Fruit fly (Drosophila melanogaster) whole organism, adult: Measurements from ENCODE around the gene CG33510.

Experiments
- CG11617 ChIP-seq: fragments of 200-800 bp; sonication (Bioruptor generic); optimal IDR thresholded peaks from 2 replicates; lab custom pipeline; 2017; ENCODE audit warnings: mild to moderate bottlenecking, missing biosample characterization, missing genetic modification reagents, missing genetic modification characterization
- CG12768 ChIP-seq: fragments of 200-800 bp; sonication (Bioruptor generic); optimal IDR thresholded peaks from 2 replicates; lab custom pipeline; 2017; ENCODE audit warnings: missing biosample characterization, missing genetic modification characterization, mild to moderate bottlenecking, moderate library complexity, missing genetic modification reagents
- CG14711 ChIP-seq: fragments of 200-800 bp; sonication (Bioruptor generic); optimal IDR thresholded peaks from 2 replicates; lab custom pipeline; 2018; ENCODE audit warnings: missing biosample characterization, mild to moderate bottlenecking, missing genetic modification characterization, moderate library complexity
- CG1620 ChIP-seq: fragments of 200-800 bp; sonication (Bioruptor generic); optimal IDR thresholded peaks from 2 replicates; lab custom pipeline; 2016; ENCODE audit warnings: missing biosample characterization, missing genetic modification characterization
- CG33017 ChIP-seq: fragments of 200-800 bp; sonication (Bioruptor generic); optimal IDR thresholded peaks from 2 replicates; lab custom pipeline; 2018; ENCODE audit warnings: missing biosample characterization, mild to moderate bottlenecking, missing genetic modification characterization, moderate library complexity
- CG5204 ChIP-seq: fragments of 200-800 bp; sonication (Bioruptor generic); optimal IDR thresholded peaks from 2 replicates; lab custom pipeline; 2016; ENCODE audit warnings: missing biosample characterization, missing genetic modification characterization
- CG7045 ChIP-seq: fragments of 200-800 bp; sonication (Bioruptor generic); optimal IDR thresholded peaks from 2 replicates; lab custom pipeline; 2017; ENCODE audit warnings: missing biosample characterization, mild to moderate bottlenecking, missing genetic modification characterization
- CG7101 ChIP-seq: fragments of 200-800 bp; sonication (Bioruptor generic); optimal IDR thresholded peaks from 2 replicates; lab custom pipeline; 2018; ENCODE audit warnings: missing biosample characterization, mild to moderate bottlenecking, missing genetic modification characterization, moderate library complexity
- Clk ChIP-seq: fragments of 200-800 bp; sonication (Bioruptor generic); optimal IDR thresholded peaks from 2 replicates; lab custom pipeline; 2017; ENCODE audit warnings: missing biosample characterization, missing genetic modification characterization
- Crg-1 ChIP-seq: fragments of 200-800 bp; sonication (Bioruptor generic); optimal IDR thresholded peaks from 2 replicates; lab custom pipeline; 2016; ENCODE audit warnings: missing biosample characterization, missing genetic modification characterization
- Hr96 ChIP-seq: fragments of 200-800 bp; sonication (Bioruptor generic); optimal IDR thresholded peaks from 2 replicates; lab custom pipeline; 2016; ENCODE audit warnings: missing biosample characterization, missing genetic modification characterization
- Mnt ChIP-seq: fragments of 200-800 bp; sonication (Bioruptor generic); optimal IDR thresholded peaks from 2 replicates; lab custom pipeline; 2016; ENCODE audit warnings: missing biosample characterization, mild to moderate bottlenecking, missing genetic modification characterization
- bab1 ChIP-seq: fragments of 200-800 bp; sonication (Bioruptor generic); optimal IDR thresholded peaks from 3 replicates; lab custom pipeline; 2019; ENCODE audit warnings: missing biosample characterization, mild to moderate bottlenecking, missing genetic modification characterization, moderate library complexity
- cic ChIP-seq: fragments of 200-800 bp; sonication (Bioruptor generic); optimal IDR thresholded peaks from 2 replicates; lab custom pipeline; 2017; ENCODE audit warnings: missing biosample characterization, mild to moderate bottlenecking, missing genetic modification characterization, moderate library complexity
- cnc ChIP-seq, 2 experiments: fragments of >200 bp; optimal IDR thresholded peaks; 2 replicates each; lab custom pipeline; 2017
- kay ChIP-seq: fragments of 200-800 bp; sonication (Bioruptor generic); peaks from one replicate; lab custom pipeline; 2016; ENCODE audit warnings: missing biosample characterization, missing genetic modification characterization, borderline replicate concordance
- ovo ChIP-seq: fragments of 200-800 bp; sonication (Bioruptor generic); optimal IDR thresholded peaks from 2 replicates; lab custom pipeline; 2016; ENCODE audit warnings: missing biosample characterization, missing genetic modification characterization
- pad ChIP-seq: fragments of 200-800 bp; sonication (Bioruptor generic); optimal IDR thresholded peaks from 3 replicates; lab custom pipeline; 2017; ENCODE audit warnings: missing biosample characterization, missing genetic modification characterization, mild to moderate bottlenecking, moderate library complexity, missing genetic modification reagents
- tj ChIP-seq: fragments of 200-800 bp; sonication (Bioruptor generic); optimal IDR thresholded peaks from 3 replicates; lab custom pipeline; 2017; ENCODE audit warnings: missing biosample characterization, mild to moderate bottlenecking, missing genetic modification characterization, moderate library complexity
- toe ChIP-seq: fragments of 200-800 bp; sonication (Bioruptor generic); optimal IDR thresholded peaks from 2 replicates; lab custom pipeline; 2016; ENCODE audit warnings: missing biosample characterization, missing genetic modification characterization

The CG33510 gene

dm6 chr2L:21088651-21089050 is 4.5 kb upstream of the CG33510 start, which contains the start of gene ppk13:
ppk13 (minus strand) TSS chr2L:21088751.
- TF ChIP-seq kay (GFP tag; lab: Kevin White, UChicago) (peak; percentile 15), CG12768 (GFP tag; lab: Kevin White, UChicago) (no peak)

- no peak for TF ChIP-seq tj (GFP tag; lab: Kevin White, UChicago)
- TF ChIP-seq pad (GFP tag; lab: Kevin White, UChicago), result no peak
- TF ChIP-seq CG11617 (GFP tag; lab: Kevin White, UChicago), result no peak
- TF ChIP-seq CG12768 (GFP tag; lab: Kevin White, UChicago), result no peak
- no peak for TF ChIP-seq Hr96 (GFP tag; lab: Kevin White, UChicago)
- TF ChIP-seq CG5204 (GFP tag; lab: Kevin White, UChicago), result no peak
- TF ChIP-seq toe (GFP tag; lab: Kevin White, UChicago), result no peak
- TF ChIP-seq CG7045 (GFP tag; lab: Kevin White, UChicago), result no peak
- TF ChIP-seq CG33017 (tag; lab: Kevin White, UChicago), result no peak
- TF ChIP-seq bab1, result no peak
- no peak for TF ChIP-seq ovo (GFP tag; lab: Kevin White, UChicago)
- TF ChIP-seq Mnt (GFP tag; lab: Kevin White, UChicago), result no peak
- no peak for TF ChIP-seq cnc (optimal IDR thresholded peaks at IDR 0.05; lab: Kevin White, UChicago)
Observed at dm6 chr2L:21086406-21086805, 2.3 kb upstream of the CG33510 start, which contains the start of gene CG33509. CG33509 (minus strand) TSS chr2L:21086506.

dm6 chr2L:21082444-21083201 is 1.5 kb downstream of the CG33510 start, which contains the start of gene CG33511:
CG33511 (minus strand) TSS chr2L:21082494.
- no peak for TF ChIP-seq Hr96 (GFP tag; lab: Kevin White, UChicago)
- no peak for TF ChIP-seq CG7101 (tag; lab: Kevin White, UChicago)
- peak; percentile 79 for TF ChIP-seq cic (GFP tag; lab: Kevin White, UChicago)

- TF ChIP-seq CG5204 (GFP tag; lab: Kevin White, UChicago) (no peak), CG7101 (tag; lab: Kevin White, UChicago) (no peak), CG33017 (tag; lab: Kevin White, UChicago) (no peak), CG1620 (GFP tag; lab: Kevin White, UChicago) (no peak), bab1 (no peak), CG7045 (GFP tag; lab: Kevin White, UChicago) (no peak), cic (GFP tag; lab: Kevin White, UChicago) (no peak), cnc (optimal IDR thresholded peaks at IDR 0.05; lab: Kevin White, UChicago) (no peak), pad (GFP tag; lab: Kevin White, UChicago) (no peak), Mnt (GFP tag; lab: Kevin White, UChicago) (no peak), CG14711 (tag; lab: Kevin White, UChicago) (no peak), toe (GFP tag; lab: Kevin White, UChicago) (no peak), Crg-1 (GFP tag; lab: Kevin White, UChicago) (no peak)
Observed at dm6 chr2L:21077849-21078248, 6.3 kb downstream of the CG33510 start.

dm6 chr2L:21075105-21075504 is 9.0 kb downstream of the CG33510 start, which contains the start of gene tadr:
tadr (plus strand) TSS chr2L:21075405.
- TF ChIP-seq CG11617 (GFP tag; lab: Kevin White, UChicago) (no peak), cnc (optimal IDR thresholded peaks at IDR 0.05; lab: Kevin White, UChicago) (no peak), CG5204 (GFP tag; lab: Kevin White, UChicago) (no peak), Hr96 (GFP tag; lab: Kevin White, UChicago) (no peak), Mnt (GFP tag; lab: Kevin White, UChicago) (no peak), Clk (no peak), CG7045 (GFP tag; lab: Kevin White, UChicago) (no peak)

- no peak for TF ChIP-seq CG7045 (GFP tag; lab: Kevin White, UChicago)
- TF ChIP-seq Hr96 (GFP tag; lab: Kevin White, UChicago), result no peak
- TF ChIP-seq CG11617 (GFP tag; lab: Kevin White, UChicago), result no peak
- no peak for TF ChIP-seq ovo (GFP tag; lab: Kevin White, UChicago)
- TF ChIP-seq CG14711 (tag; lab: Kevin White, UChicago), result no peak
- TF ChIP-seq bab1, result no peak
- TF ChIP-seq Mnt (GFP tag; lab: Kevin White, UChicago), result no peak
- no peak for TF ChIP-seq cnc (optimal IDR thresholded peaks at IDR 0.05; lab: Kevin White, UChicago)
Observed at dm6 chr2L:21073818-21074217, 10.3 kb downstream of the CG33510 start.

dm6 chr2L:21073300-21073699 is 10.8 kb downstream of the CG33510 start:
- no peak for TF ChIP-seq CG12768 (GFP tag; lab: Kevin White, UChicago)
- TF ChIP-seq CG14711 (tag; lab: Kevin White, UChicago), result no peak
- TF ChIP-seq Clk, result no peak
- no peak for TF ChIP-seq ovo (GFP tag; lab: Kevin White, UChicago)
- no peak for TF ChIP-seq CG33017 (tag; lab: Kevin White, UChicago)
- no peak for TF ChIP-seq CG1620 (GFP tag; lab: Kevin White, UChicago)
- no peak for TF ChIP-seq CG7045 (GFP tag; lab: Kevin White, UChicago)
- no peak for TF ChIP-seq toe (GFP tag; lab: Kevin White, UChicago)
- no peak for TF ChIP-seq cnc (optimal IDR thresholded peaks at IDR 0.05; lab: Kevin White, UChicago)
